Worm (Caenorhabditis elegans) whole organism, dauer: ENCODE results near the gene wrm-1.

Experiments
- unc-62 ChIP-seq: sonication (generic microtip); optimal IDR thresholded peaks from 2 replicates; lab custom pipeline; 2017; ENCODE audit warnings: missing biosample characterization, missing genetic modification reagents, missing genetic modification characterization

The wrm-1 gene

DNA sequence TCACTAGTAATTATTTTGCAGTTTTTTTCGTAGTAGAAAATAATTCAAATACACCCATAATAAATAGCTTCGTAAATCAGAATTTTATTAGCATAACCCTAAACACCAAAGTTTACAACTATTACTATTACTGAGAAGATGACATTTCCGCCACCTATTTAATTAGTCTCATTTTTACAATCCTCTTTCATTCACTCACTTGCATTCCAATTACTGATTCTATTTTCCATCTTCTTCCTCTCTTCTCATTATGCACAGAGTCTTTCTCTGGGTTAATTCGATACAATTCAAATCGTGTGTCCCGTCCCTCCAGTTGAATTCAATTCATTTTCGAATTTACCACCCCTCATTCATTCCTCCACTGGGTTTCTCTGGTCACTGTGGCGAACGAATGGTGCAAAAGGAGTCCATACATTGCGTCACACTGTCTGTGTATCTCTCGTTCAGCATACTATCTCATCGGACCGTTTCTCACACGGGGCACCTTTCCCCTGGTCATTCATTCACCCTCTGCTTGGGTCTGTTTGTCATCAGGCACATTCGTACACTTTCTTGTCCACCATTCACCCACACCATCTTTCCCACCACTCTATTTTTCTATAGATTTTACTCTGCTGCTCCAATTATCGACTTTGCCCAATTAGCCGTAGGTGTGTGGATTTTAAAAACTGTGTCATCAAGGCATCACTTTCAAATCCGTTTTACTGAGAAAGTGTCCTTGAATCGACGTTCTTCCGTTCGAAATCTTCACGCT, 2.2 kb upstream of the wrm-1 start:
- no peak for TF ChIP-seq unc-62 (GFP tag; lab: Kevin White, UChicago)

- TF ChIP-seq unc-62 (GFP tag; lab: Kevin White, UChicago), result no peak
Observed at ce11 chrIII:5721488-5721887, 1.2 kb upstream of the wrm-1 start.

DNA sequence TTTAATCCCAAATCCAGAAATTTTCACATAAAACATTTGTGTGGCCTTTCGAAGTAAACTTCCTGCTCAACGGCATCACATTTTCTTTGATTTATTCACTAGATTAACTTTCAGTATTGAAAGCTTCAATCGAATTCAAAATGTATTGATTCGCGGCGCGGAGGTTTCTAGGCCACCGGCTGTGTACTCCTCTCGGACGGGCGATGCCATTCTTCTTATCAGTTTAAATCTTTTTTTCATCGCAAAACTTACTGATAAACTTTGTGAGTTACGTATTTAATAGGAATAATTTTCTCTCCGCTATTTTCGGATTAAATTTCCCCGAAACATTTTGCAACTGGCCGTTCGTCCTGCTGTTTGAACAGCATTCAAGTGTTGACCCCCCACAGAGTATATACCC, 762 bp upstream of the wrm-1 start:
- no peak for TF ChIP-seq unc-62 (GFP tag; lab: Kevin White, UChicago)

- TF ChIP-seq unc-62 (GFP tag; lab: Kevin White, UChicago), result no peak
Observed at ce11 chrIII:5727827-5728226, 5.2 kb downstream of the wrm-1 start, which contains the start of gene egg-1. TSS of gene egg-1 (plus strand) at chrIII:5728180.

- TF ChIP-seq unc-62 (GFP tag; lab: Kevin White, UChicago), result no peak
Observed at ce11 chrIII:5729367-5729766, 6.7 kb downstream of the wrm-1 start.

ce11 chrIII:5730041-5730440, 7.4 kb downstream of the wrm-1 start:
- no peak for TF ChIP-seq unc-62 (GFP tag; lab: Kevin White, UChicago)

ce11 chrIII:5730980-5731636, 8.5 kb downstream of the wrm-1 start, which contains the start of the genes B0244.9 and B0244.7:
TSS of gene B0244.9 (minus strand) at chrIII:5731030.
TSS of gene B0244.7 (plus strand) at chrIII:5731501.
- no peak for TF ChIP-seq unc-62 (GFP tag; lab: Kevin White, UChicago)

DNA sequence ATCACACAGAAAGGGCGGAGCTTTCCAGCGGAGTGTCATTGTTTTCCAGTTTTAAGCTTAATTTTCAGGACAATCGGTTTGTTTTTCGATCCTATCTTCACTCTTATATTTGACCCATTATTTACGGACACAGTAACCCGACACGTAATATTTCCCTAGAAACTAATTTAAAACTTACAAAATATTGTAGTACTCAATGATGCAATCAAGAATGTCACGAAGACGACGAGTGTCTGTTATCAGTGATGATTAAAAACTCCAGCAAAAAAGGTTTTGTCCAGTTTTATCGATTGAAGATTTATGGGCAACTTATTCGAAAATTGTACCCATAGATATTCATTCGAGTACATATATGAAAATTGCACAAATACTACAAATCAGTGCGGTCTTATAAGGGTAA, 10.3 kb downstream of the wrm-1 start, which contains the start of gene B0244.17:
Gene B0244.17 (plus strand): TSS at position 301 of the 400 bp plus-strand sequence.
- no peak for TF ChIP-seq unc-62 (GFP tag; lab: Kevin White, UChicago)

ce11 chrIII:5734328-5734727, 11.7 kb downstream of the wrm-1 start:
- no peak for TF ChIP-seq unc-62 (GFP tag; lab: Kevin White, UChicago)

ce11 chrIII:5734905-5735304, 12.3 kb downstream of the wrm-1 start, which contains the start of gene B0244.10:
TSS of gene B0244.10 (plus strand) at chrIII:5735158.
- no peak for TF ChIP-seq unc-62 (GFP tag; lab: Kevin White, UChicago)

DNA sequence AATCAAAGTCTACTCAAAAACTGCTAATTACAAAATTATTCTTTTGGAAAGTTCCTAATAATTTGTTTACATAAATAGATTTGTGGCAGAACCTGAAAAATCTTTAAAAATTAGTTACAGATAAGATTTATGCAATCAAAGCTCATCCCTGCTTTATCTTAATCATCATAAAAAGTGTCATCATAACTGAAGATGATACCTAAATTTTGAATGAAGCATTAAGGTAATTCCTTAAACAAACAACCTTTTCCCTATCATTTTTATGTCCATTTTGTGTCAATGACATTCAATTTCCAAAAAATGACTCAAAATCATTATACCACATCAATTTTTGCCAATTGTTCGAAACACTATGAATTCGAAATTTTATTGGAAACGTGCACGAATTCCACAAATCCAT, 15.1 kb downstream of the wrm-1 start, which contains the start of gene B0244.6:
Gene B0244.6 (plus strand): TSS at position 301 of the 400 bp plus-strand sequence.
- no peak for TF ChIP-seq unc-62 (GFP tag; lab: Kevin White, UChicago)

- no peak for TF ChIP-seq unc-62 (GFP tag; lab: Kevin White, UChicago)
Observed at ce11 chrIII:5740666-5741065, 18.0 kb downstream of the wrm-1 start, which contains the start of gene B0244.16. TSS of gene B0244.16 (plus strand) at chrIII:5740966.

DNA sequence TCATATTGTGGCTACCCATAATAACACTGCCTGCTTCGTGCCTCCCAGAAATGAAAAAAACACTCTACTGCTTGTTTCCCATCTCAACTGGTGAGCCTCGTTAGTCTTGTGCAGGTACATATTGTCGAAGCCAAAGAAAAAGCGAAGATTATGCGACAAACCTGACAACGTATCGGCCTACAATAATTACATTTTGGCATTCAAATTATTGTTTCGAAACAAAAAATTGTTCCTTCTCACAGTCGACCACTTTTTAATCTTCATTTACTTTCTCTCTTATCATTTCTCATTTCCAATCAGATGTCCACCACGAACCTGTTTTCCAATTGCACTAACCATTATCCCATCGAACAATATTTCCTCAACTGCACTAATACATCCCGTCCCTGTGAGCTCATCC, 20.4 kb downstream of the wrm-1 start, which contains the start of gene B0244.15:
Gene B0244.15 (plus strand): TSS at position 301 of the 400 bp plus-strand sequence.
- TF ChIP-seq unc-62 (GFP tag; lab: Kevin White, UChicago), result no peak

DNA sequence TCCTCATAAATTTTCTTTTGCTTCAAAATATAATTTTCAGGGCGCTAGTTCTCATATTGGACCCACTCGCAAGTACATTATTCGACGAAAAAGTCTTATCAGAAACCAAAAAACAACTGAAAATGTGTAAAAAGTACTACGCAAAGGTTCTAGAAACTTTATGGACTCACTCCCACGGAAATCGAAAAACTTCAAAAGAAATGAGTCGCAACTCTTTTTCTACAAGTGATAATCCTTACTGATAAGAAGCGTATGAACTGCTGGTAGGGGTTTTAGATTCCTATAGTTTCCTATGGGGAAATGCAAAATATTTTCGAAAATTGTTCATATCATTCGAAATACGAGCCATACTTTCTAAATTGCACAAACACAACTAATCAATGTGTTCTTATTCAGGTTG, 21.9 kb downstream of the wrm-1 start, which contains the start of gene B0244.5:
Gene B0244.5 (plus strand): TSS at position 301 of the 400 bp plus-strand sequence.
- TF ChIP-seq unc-62 (GFP tag; lab: Kevin White, UChicago), result no peak

DNA sequence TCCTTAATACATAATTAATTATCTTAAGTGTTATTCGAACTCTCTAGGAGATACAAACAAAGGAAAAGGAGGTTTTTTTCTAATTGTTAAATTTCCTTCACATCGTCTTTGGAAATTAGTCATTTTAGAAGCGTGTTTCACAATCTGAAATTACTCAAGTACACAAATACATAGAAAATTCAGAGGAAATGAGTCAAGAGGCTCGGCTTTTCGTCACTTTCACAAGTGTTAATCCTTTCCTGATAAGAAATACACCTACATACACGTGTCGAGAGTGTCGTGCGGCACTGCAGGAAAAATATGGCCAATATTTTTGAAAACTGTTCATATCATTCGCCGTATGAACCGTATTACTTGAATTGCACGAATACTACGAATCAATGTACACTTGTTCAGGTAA, 24.5 kb downstream of the wrm-1 start, which contains the start of gene B0244.4:
Gene B0244.4 (plus strand): TSS at position 301 of the 400 bp plus-strand sequence.
- TF ChIP-seq unc-62 (GFP tag; lab: Kevin White, UChicago), result no peak

DNA sequence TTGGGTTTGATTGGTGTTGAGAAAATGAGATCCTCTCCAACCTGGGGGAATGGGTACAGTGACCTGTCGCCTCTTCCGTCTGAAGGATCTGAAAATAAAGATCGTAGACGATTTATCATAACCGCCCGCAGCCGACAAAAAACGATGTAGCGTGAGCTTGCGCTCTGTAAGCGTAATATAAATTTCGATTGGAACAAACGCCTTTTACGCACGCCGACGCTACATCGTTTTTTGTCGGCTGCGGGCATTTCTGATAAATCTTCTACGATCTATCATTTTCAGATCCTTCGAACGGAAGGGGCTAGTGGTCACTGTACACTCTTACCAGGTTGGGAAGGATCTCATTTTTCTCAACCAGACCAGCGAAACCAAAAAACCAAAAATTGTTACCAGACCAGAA, 25.7 kb downstream of the wrm-1 start:
- TF ChIP-seq unc-62 (GFP tag; lab: Kevin White, UChicago), result no peak
